Fruit fly (Drosophila melanogaster): ENCODE measurements around the gene CG9616.

CG9616 gene

DNA sequence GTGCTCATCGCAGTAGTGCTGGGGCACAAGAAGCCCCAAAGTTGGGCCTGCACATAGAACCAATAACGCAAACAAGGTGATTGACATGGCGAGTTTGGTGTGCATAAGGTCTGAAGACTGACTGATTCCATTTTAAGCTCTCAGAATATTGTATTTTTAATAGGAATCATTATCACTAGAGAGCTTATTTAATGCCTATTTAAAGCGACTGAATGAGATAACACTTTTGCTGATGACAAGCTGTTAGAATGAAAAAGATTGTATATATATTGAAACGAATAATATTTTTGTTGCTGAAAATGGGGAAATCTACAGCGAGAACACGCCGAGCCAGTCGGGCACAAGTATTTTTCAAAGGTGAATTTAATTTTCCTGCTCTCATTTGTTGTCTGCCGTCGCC is at the start of gene CG9616:
Gene CG9616 (minus strand): TSS at position 101 of the 400 bp plus-strand sequence.
- TF ChIP-seq CG7045 (GFP tag; optimal IDR thresholded peaks at IDR 0.05), result no peak
- no peak for TF ChIP-seq pad (GFP tag; optimal IDR thresholded peaks at IDR 0.05)
- no peak for TF ChIP-seq CG33017 (tag; optimal IDR thresholded peaks at IDR 0.05)
- no peak for TF ChIP-seq tj (GFP tag; optimal IDR thresholded peaks at IDR 0.05)

DNA sequence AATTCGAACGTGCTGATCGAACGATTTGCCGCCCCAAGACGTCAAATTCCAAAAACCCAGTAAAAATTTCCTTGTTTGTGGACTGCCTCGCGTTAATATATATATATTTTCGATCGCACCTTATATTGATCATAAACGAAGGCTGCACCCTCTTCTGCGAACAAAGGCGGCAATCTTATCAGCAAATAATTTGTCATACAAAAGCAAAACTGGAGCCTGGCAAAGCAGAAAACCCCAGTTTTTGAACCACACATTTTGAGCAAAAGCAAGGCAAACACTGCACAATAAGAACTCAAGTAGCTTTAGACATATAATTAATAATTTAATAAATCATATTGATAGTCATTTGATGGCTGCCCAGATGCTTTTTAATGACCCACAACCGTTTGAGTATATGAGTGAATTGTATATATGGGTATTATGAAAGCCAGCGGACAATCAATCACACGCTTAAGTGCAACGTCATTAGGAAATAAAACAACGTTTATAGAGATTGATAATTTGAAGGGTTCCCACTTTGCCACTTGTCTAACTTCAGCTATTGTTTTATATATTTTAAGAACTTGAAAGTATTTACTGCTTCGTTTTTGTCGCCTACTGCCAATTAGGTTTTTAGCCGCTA is 49.2 kb upstream of the CG9616 start:
- TF ChIP-seq ovo (GFP tag; optimal IDR thresholded peaks at IDR 0.05) (no peak), toe (GFP tag; optimal IDR thresholded peaks at IDR 0.05) (peak; percentile 16), Crg-1 (GFP tag; optimal IDR thresholded peaks at IDR 0.05) (no peak), CG1620 (GFP tag; optimal IDR thresholded peaks at IDR 0.05) (no peak), Clk (GFP tag; optimal IDR thresholded peaks at IDR 0.05) (no peak), CG12768 (GFP tag; optimal IDR thresholded peaks at IDR 0.05) (no peak), kay (GFP tag; ENCODE audit: borderline replicate concordance) (peak; percentile 80), pad (GFP tag; optimal IDR thresholded peaks at IDR 0.05) (no peak), CG5204 (GFP tag; optimal IDR thresholded peaks at IDR 0.05) (no peak), CG14711 (tag; optimal IDR thresholded peaks at IDR 0.05) (no peak), cnc (optimal IDR thresholded peaks at IDR 0.05) (peak in 1 of 2 experiments; percentile 48), bab1 (GFP tag; optimal IDR thresholded peaks at IDR 0.05) (no peak), CG33017 (tag; optimal IDR thresholded peaks at IDR 0.05) (no peak), CG7045 (GFP tag; optimal IDR thresholded peaks at IDR 0.05) (no peak), Mnt (GFP tag; optimal IDR thresholded peaks at IDR 0.05) (no peak), tj (GFP tag; optimal IDR thresholded peaks at IDR 0.05) (no peak), Hr96 (GFP tag; optimal IDR thresholded peaks at IDR 0.05) (no peak), CG11617 (GFP tag; optimal IDR thresholded peaks at IDR 0.05) (no peak), cic (GFP tag; optimal IDR thresholded peaks at IDR 0.05) (peak; percentile 37), CG7101 (tag; optimal IDR thresholded peaks at IDR 0.05) (no peak)

DNA sequence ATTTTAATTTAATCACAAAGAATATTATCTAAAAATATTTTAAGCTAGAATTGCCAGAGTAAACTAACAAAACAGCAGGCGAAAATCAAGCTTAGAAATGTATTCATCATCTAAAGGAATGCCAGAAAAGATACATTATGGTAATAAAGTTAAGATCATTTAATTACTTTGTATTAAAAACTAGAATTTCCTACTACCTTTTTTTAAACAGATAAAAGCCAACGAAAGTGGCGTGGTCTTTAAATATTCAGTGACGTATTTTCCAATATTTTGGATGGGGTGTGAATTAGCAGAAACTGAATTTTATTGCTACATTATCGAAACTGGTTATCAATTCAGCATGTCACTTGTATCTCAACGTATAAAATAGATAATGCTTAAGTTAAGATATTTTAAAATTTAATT is 47.0 kb upstream of the CG9616 start:
- TF ChIP-seq CG5204 (GFP tag; optimal IDR thresholded peaks at IDR 0.05) (no peak), Mnt (GFP tag; optimal IDR thresholded peaks at IDR 0.05) (no peak), Hr96 (GFP tag; optimal IDR thresholded peaks at IDR 0.05) (no peak), bab1 (GFP tag; optimal IDR thresholded peaks at IDR 0.05) (no peak), kay (GFP tag; ENCODE audit: borderline replicate concordance) (no peak), CG7045 (GFP tag; optimal IDR thresholded peaks at IDR 0.05) (no peak), CG33017 (tag; optimal IDR thresholded peaks at IDR 0.05) (no peak), toe (GFP tag; optimal IDR thresholded peaks at IDR 0.05) (no peak), Crg-1 (GFP tag; optimal IDR thresholded peaks at IDR 0.05) (no peak), cic (GFP tag; optimal IDR thresholded peaks at IDR 0.05) (no peak), CG14711 (tag; optimal IDR thresholded peaks at IDR 0.05) (no peak), pad (GFP tag; optimal IDR thresholded peaks at IDR 0.05) (no peak), tj (GFP tag; optimal IDR thresholded peaks at IDR 0.05) (no peak), CG11617 (GFP tag; optimal IDR thresholded peaks at IDR 0.05) (no peak), CG7101 (tag; optimal IDR thresholded peaks at IDR 0.05) (no peak), CG1620 (GFP tag; optimal IDR thresholded peaks at IDR 0.05) (no peak)

DNA sequence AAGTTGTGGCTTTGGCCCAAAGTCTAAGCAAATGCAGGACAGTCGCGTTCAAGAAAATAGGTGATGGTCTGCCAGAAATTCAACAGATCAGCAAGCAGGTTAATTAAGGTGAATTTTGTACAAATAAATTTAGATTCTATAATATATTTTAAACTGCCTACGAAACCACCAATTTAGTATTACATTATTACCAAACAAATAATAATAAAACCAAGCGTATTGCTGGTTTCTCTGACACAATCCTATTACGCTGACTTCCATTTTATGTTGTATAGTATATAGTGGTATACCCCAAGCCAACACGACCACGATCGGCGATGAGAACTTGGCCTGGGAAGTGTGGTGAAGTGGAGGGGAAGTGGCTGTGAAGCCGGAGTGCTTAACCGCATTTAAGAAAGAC is 46.2 kb upstream of the CG9616 start:
- TF ChIP-seq CG14711 (tag; optimal IDR thresholded peaks at IDR 0.05) (peak; percentile 41), CG11617 (GFP tag; optimal IDR thresholded peaks at IDR 0.05) (no peak), cic (GFP tag; optimal IDR thresholded peaks at IDR 0.05) (no peak), ovo (GFP tag; optimal IDR thresholded peaks at IDR 0.05) (no peak), bab1 (GFP tag; optimal IDR thresholded peaks at IDR 0.05) (peak; percentile 62), toe (GFP tag; optimal IDR thresholded peaks at IDR 0.05) (no peak), CG5204 (GFP tag; optimal IDR thresholded peaks at IDR 0.05) (no peak), tj (GFP tag; optimal IDR thresholded peaks at IDR 0.05) (peak; percentile 79), Clk (GFP tag; optimal IDR thresholded peaks at IDR 0.05) (no peak)

DNA sequence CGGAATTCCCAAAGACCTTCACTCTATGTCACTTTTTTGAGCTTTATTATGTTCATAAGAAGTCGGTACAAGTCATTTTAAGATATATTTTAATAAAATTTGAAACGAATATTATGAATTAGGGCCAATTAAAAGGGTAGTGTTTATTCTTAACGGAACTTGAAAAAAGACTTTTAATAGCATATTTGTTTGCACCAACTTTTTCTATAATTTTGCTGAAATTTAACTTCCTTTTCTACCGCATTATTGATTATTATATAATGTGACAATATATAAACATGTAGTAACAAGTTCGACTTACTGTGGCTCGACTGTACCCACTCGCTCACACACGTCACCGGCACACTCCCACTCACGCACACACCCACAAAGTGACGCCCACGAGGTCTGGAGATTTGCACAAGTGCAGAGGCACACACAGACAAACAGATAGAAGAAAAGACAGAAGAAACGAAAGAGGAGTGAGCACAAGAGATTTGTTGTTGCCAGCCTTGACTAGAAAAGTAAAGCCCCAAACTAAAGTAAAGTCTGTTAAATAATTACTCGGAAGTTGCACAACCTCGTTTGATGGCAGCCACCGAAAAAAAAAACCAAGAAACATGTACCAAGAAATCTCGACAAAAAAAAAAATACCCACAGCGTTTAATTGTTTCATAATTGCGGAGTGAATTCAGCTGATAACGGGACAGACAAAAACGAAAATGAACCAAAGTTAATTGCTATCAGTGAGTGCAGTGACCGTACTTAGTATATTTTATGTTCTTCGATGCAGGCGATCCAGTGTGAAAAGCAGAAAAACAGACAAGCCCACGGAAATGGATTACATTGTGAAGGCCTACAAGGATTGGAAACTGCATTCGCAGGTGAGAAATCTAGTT is 44.9 kb upstream of the CG9616 start:
- peak; percentile 44 for TF ChIP-seq kay (GFP tag; ENCODE audit: borderline replicate concordance)
- TF ChIP-seq CG14711 (tag; optimal IDR thresholded peaks at IDR 0.05), result peak; percentile 15
- peak; percentile 30 for TF ChIP-seq Mnt (GFP tag; optimal IDR thresholded peaks at IDR 0.05)
- TF ChIP-seq Clk (GFP tag; optimal IDR thresholded peaks at IDR 0.05), result no peak
- TF ChIP-seq CG7045 (GFP tag; optimal IDR thresholded peaks at IDR 0.05), result no peak
- TF ChIP-seq pad (GFP tag; optimal IDR thresholded peaks at IDR 0.05), result peak; percentile 6
- no peak for TF ChIP-seq Crg-1 (GFP tag; optimal IDR thresholded peaks at IDR 0.05)
- TF ChIP-seq ovo (GFP tag; optimal IDR thresholded peaks at IDR 0.05), result no peak
- TF ChIP-seq toe (GFP tag; optimal IDR thresholded peaks at IDR 0.05), result no peak
- peak; percentile 53 for TF ChIP-seq bab1 (GFP tag; optimal IDR thresholded peaks at IDR 0.05)

DNA sequence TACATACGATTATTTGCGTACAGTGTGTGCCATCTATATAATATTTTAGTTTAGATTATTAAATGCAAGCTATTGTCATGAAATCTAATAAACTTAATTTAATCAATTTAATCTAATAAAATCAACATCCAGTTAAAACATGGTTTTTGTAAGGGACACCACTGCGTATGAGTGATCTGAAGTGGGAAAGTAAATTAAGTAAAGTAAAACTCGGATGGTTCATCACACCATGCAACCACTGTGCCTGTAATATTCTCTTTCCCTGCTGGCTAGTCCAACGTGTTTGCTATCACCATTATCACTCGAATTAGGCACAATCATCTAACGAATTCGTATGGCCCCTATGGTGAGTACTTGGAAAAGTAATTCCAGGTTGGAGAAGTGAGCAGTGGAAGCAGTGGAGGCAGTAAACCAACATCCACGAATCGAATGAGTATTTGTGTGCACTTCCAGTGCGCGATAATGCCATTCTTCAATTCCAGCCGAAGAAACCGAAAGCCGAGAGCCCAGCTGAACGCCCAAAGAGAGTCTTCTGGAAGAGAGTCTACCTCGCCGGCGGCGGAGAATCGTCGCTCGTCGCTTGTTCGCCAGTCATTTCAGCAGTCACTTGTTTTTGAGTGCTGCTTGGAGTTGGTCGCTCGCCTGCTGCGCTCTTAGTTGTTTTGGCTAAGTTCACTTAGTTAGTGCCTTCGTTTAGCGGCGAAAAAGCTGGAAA is 43.6 kb upstream of the CG9616 start, which contains the start of gene red:
Gene red (plus strand): TSS at position 403 of the 715 bp plus-strand sequence.
- peak; percentile 32 for TF ChIP-seq bab1 (GFP tag; optimal IDR thresholded peaks at IDR 0.05)
- peak; percentile 81 for TF ChIP-seq CG5204 (GFP tag; optimal IDR thresholded peaks at IDR 0.05)
- TF ChIP-seq CG12768 (GFP tag; optimal IDR thresholded peaks at IDR 0.05), result peak; percentile 77
- TF ChIP-seq CG7101 (tag; optimal IDR thresholded peaks at IDR 0.05), result peak; percentile 84
- TF ChIP-seq Clk (GFP tag; optimal IDR thresholded peaks at IDR 0.05), result peak; percentile 78
- peak; percentile 94 for TF ChIP-seq kay (GFP tag; ENCODE audit: borderline replicate concordance)
- peak; percentile 85 for TF ChIP-seq CG11617 (GFP tag; optimal IDR thresholded peaks at IDR 0.05)
- TF ChIP-seq pad (GFP tag; optimal IDR thresholded peaks at IDR 0.05), result peak; percentile 96
- TF ChIP-seq cnc (optimal IDR thresholded peaks at IDR 0.05), result peak in 1 of 2 experiments; percentile 5
- peak; percentile 43 for TF ChIP-seq Mnt (GFP tag; optimal IDR thresholded peaks at IDR 0.05)
- peak; percentile 16 for TF ChIP-seq Crg-1 (GFP tag; optimal IDR thresholded peaks at IDR 0.05)
- TF ChIP-seq CG7045 (GFP tag; optimal IDR thresholded peaks at IDR 0.05), result peak; percentile 54
- peak; percentile 78 for TF ChIP-seq cic (GFP tag; optimal IDR thresholded peaks at IDR 0.05)
- peak; percentile 62 for TF ChIP-seq Hr96 (GFP tag; optimal IDR thresholded peaks at IDR 0.05)
- TF ChIP-seq tj (GFP tag; optimal IDR thresholded peaks at IDR 0.05), result peak; percentile 31
- peak; percentile 78 for TF ChIP-seq CG14711 (tag; optimal IDR thresholded peaks at IDR 0.05)
- TF ChIP-seq CG33017 (tag; optimal IDR thresholded peaks at IDR 0.05), result peak; percentile 86
- TF ChIP-seq CG1620 (GFP tag; optimal IDR thresholded peaks at IDR 0.05), result no peak
- TF ChIP-seq ovo (GFP tag; optimal IDR thresholded peaks at IDR 0.05), result peak; percentile 37
- TF ChIP-seq toe (GFP tag; optimal IDR thresholded peaks at IDR 0.05), result peak; percentile 68

Data from whole organism, adult.